Worm (Caenorhabditis elegans) whole organism, L2 larva: ENCODE measurements around the gene ddo-3.
A peak's percentile ranks its signal among the peaks of the same experiment; 100 is the strongest.

Source experiments
- C34F6.9 ChIP-seq: fragments of 150-350 bp; optimal IDR thresholded peaks from 2 replicates; lab custom pipeline; 2014; ENCODE audit warnings: missing biosample characterization, missing genetic modification characterization
- F13H6.1 ChIP-seq: sonication (generic microtip); optimal IDR thresholded peaks from 2 replicates; lab custom pipeline; 2016; ENCODE audit warnings: missing genetic modification characterization, missing compliant biosample characterization
- Y55F3AM.14 ChIP-seq: fragments of 200-800 bp; sonication (Bioruptor generic); optimal IDR thresholded peaks from 2 replicates; lab custom pipeline; 2018; ENCODE audit warnings: mild to moderate bottlenecking, missing genetic modification characterization, missing compliant biosample characterization
- alr-1 ChIP-seq: fragments of 150-350 bp; optimal IDR thresholded peaks from 2 replicates; lab custom pipeline; 2014; ENCODE audit warnings: missing biosample characterization, missing genetic modification characterization
- aly-2 ChIP-seq: fragments of 150-350 bp; optimal IDR thresholded peaks from 2 replicates; lab custom pipeline; 2014; ENCODE audit warnings: missing biosample characterization, missing genetic modification characterization
- ama-1 ChIP-seq: fragments of 150-350 bp; optimal IDR thresholded peaks from 2 replicates; lab custom pipeline; 2018; ENCODE audit warnings: inconsistent platforms
- blmp-1 ChIP-seq: sonication (generic microtip); optimal IDR thresholded peaks from 2 replicates; lab custom pipeline; 2017; ENCODE audit warnings: missing genetic modification characterization, mild to moderate bottlenecking, missing compliant biosample characterization, antibody characterized with exemption, moderate library complexity; ENCODE audit not compliant: insufficient read depth
- ceh-16 ChIP-seq: fragments of 150-350 bp; optimal IDR thresholded peaks from 2 replicates; lab custom pipeline; 2014; ENCODE audit warnings: missing biosample characterization, missing genetic modification characterization
- ceh-82 ChIP-seq: fragments of 150-350 bp; optimal IDR thresholded peaks from 2 replicates; lab custom pipeline; 2014; ENCODE audit warnings: missing biosample characterization, missing genetic modification characterization
- crh-2 ChIP-seq: sonication (generic microtip); optimal IDR thresholded peaks from 2 replicates; lab custom pipeline; 2017; ENCODE audit warnings: missing biosample characterization, missing genetic modification characterization
- dmd-4 ChIP-seq: sonication (generic microtip); optimal IDR thresholded peaks from 2 replicates; lab custom pipeline; 2017; ENCODE audit warnings: missing biosample characterization, missing genetic modification characterization
- egl-27 ChIP-seq: sonication (generic microtip); optimal IDR thresholded peaks from 3 replicates; lab custom pipeline; 2017; ENCODE audit warnings: missing biosample characterization, missing genetic modification reagents, missing genetic modification characterization
- elt-3 ChIP-seq: sonication (generic microtip); optimal IDR thresholded peaks from 2 replicates; lab custom pipeline; 2017; ENCODE audit warnings: missing biosample characterization, missing genetic modification characterization
- fos-1 ChIP-seq: fragments of 150-350 bp; optimal IDR thresholded peaks from 2 replicates; lab custom pipeline; 2014; ENCODE audit warnings: missing biosample characterization, missing genetic modification characterization
- gmeb-1 ChIP-seq: fragments of 150-350 bp; optimal IDR thresholded peaks from 2 replicates; lab custom pipeline; 2014; ENCODE audit warnings: missing biosample characterization, missing genetic modification characterization
- lin-11 ChIP-seq: fragments of 150-350 bp; sonication (generic microtip); optimal IDR thresholded peaks from 2 replicates; lab custom pipeline; 2014; ENCODE audit warnings: missing biosample characterization, missing genetic modification characterization, inconsistent platforms, mixed read lengths
- lin-13 ChIP-seq: fragments of 150-350 bp; optimal IDR thresholded peaks from 2 replicates; lab custom pipeline; 2014; ENCODE audit warnings: missing biosample characterization, missing genetic modification reagents, missing genetic modification characterization
- lin-39 ChIP-seq: fragments of 150-350 bp; optimal IDR thresholded peaks from 2 replicates; lab custom pipeline; 2014; ENCODE audit warnings: missing biosample characterization, missing genetic modification reagents, missing genetic modification characterization
- lsy-2 ChIP-seq, 2 experiments: fragments of 150-350 bp in 1 of 2; sonication (generic microtip) in 1 of 2; optimal IDR thresholded peaks; 2 replicates each; lab custom pipeline; 2014 to 2017; ENCODE audit warnings: missing biosample characterization in 2 of 2, missing genetic modification characterization in 2 of 2
- mab-5 ChIP-seq: fragments of 150-350 bp; optimal IDR thresholded peaks from 2 replicates; lab custom pipeline; 2014; ENCODE audit warnings: missing biosample characterization, missing genetic modification characterization
- mbf-1 ChIP-seq: sonication (generic microtip); optimal IDR thresholded peaks from 2 replicates; lab custom pipeline; 2017; ENCODE audit warnings: missing biosample characterization, missing genetic modification characterization
- mdl-1 ChIP-seq, 2 experiments: fragments of 150-350 bp in 1 of 2; sonication (generic microtip) in 1 of 2; optimal IDR thresholded peaks; 2 replicates each; lab custom pipeline; 2017; ENCODE audit warnings: missing biosample characterization in 2 of 2, missing genetic modification characterization in 2 of 2
- nhr-10 ChIP-seq: sonication (generic microtip); optimal IDR thresholded peaks from 2 replicates; lab custom pipeline; 2017; ENCODE audit warnings: missing biosample characterization, missing genetic modification characterization
- nhr-12 ChIP-seq: fragments of 150-350 bp; optimal IDR thresholded peaks from 2 replicates; lab custom pipeline; 2014; ENCODE audit warnings: missing biosample characterization, missing genetic modification characterization
- nhr-129 ChIP-seq: fragments of 150-350 bp; optimal IDR thresholded peaks from 2 replicates; lab custom pipeline; 2014; ENCODE audit warnings: missing biosample characterization, missing genetic modification characterization
- nhr-21 ChIP-seq: fragments of 150-350 bp; optimal IDR thresholded peaks from 2 replicates; lab custom pipeline; 2014; ENCODE audit warnings: missing biosample characterization, missing genetic modification characterization
- nhr-23 ChIP-seq: fragments of 150-350 bp; optimal IDR thresholded peaks from 2 replicates; lab custom pipeline; 2014; ENCODE audit warnings: missing biosample characterization, missing genetic modification reagents, missing genetic modification characterization
- nhr-237 ChIP-seq: fragments of 150-350 bp; optimal IDR thresholded peaks from 2 replicates; lab custom pipeline; 2014; ENCODE audit warnings: missing biosample characterization, missing genetic modification characterization
- nhr-25 ChIP-seq: fragments of 150-350 bp; sonication (generic microtip); optimal IDR thresholded peaks from 3 replicates; lab custom pipeline; 2014; ENCODE audit warnings: missing biosample characterization, missing genetic modification characterization
- nhr-6 ChIP-seq: fragments of 150-350 bp; optimal IDR thresholded peaks from 2 replicates; lab custom pipeline; 2014; ENCODE audit warnings: missing biosample characterization, missing genetic modification characterization
- nhr-77 ChIP-seq: fragments of 150-350 bp; optimal IDR thresholded peaks from 2 replicates; lab custom pipeline; 2014; ENCODE audit warnings: missing biosample characterization, missing genetic modification characterization
- peb-1 ChIP-seq: fragments of 150-350 bp; optimal IDR thresholded peaks from 2 replicates; lab custom pipeline; 2014; ENCODE audit warnings: missing biosample characterization, missing genetic modification characterization
- sem-4 ChIP-seq: fragments of 150-350 bp; optimal IDR thresholded peaks from 2 replicates; lab custom pipeline; 2014; ENCODE audit warnings: missing biosample characterization, missing genetic modification reagents, missing genetic modification characterization
- sma-9 ChIP-seq, 2 experiments: fragments of 150-350 bp in 1 of 2; sonication (generic microtip) in 1 of 2; optimal IDR thresholded peaks; 2 replicates each; lab custom pipeline; 2014 to 2016; ENCODE audit warnings: missing genetic modification characterization in 2 of 2, mild to moderate bottlenecking in 1 of 2, missing biosample characterization in 1 of 2, missing compliant biosample characterization in 1 of 2, missing genetic modification reagents in 1 of 2, moderate library complexity in 1 of 2
- snpc-4 ChIP-seq: fragments of 150-350 bp; optimal IDR thresholded peaks from 2 replicates; lab custom pipeline; 2014; ENCODE audit warnings: missing biosample characterization, missing genetic modification characterization
- unc-39 ChIP-seq: fragments of 150-350 bp; optimal IDR thresholded peaks from 2 replicates; lab custom pipeline; 2014; ENCODE audit warnings: missing biosample characterization, missing genetic modification characterization
- unc-55 ChIP-seq: fragments of 150-350 bp; sonication (generic microtip); optimal IDR thresholded peaks from 3 replicates; lab custom pipeline; 2014; ENCODE audit warnings: missing biosample characterization, missing genetic modification reagents, missing genetic modification characterization
- unc-62 ChIP-seq: fragments of 150-350 bp; optimal IDR thresholded peaks from 2 replicates; lab custom pipeline; 2014; ENCODE audit warnings: missing biosample characterization, missing genetic modification reagents, missing genetic modification characterization
- zag-1 ChIP-seq: fragments of 150-350 bp; optimal IDR thresholded peaks from 2 replicates; lab custom pipeline; 2014; ENCODE audit warnings: missing biosample characterization, missing genetic modification characterization
- ztf-1 ChIP-seq: fragments of 200-800 bp; sonication (Bioruptor generic); conservative IDR thresholded peaks from 2 replicates; pipeline ENCODE4 v1.3.6; 2022; ENCODE audit warnings: missing genetic modification characterization, missing compliant biosample characterization
- ztf-11 ChIP-seq: sonication (generic microtip); optimal IDR thresholded peaks from 2 replicates; lab custom pipeline; 2017; ENCODE audit warnings: missing biosample characterization, missing genetic modification characterization
- ztf-4 ChIP-seq: fragments of 150-350 bp; optimal IDR thresholded peaks from 2 replicates; lab custom pipeline; 2014; ENCODE audit warnings: missing biosample characterization, missing genetic modification characterization

ddo-3 gene

DNA sequence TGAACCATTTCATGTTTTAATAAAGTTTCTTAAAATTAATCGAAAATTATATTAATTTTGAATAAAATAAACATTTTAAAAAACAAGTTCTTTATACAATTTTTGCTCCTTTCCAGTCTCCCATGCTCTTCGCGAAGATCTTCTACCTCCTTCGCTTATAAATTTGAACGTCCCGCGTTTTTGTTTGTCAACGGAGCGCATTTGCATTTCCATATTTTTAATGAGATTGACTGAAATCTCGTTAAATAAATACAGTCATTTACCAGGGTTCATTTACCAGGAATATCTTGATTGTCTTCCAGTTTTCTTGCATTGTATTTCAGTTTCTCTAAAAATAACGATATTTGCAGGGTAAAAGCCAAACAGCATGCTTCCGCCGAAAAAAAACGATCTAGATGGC is 27.4 kb downstream of the ddo-3 start, which contains the start of gene cmtr-2 (continued):
- TF ChIP-seq dmd-4 (no peak), nhr-21 (tag; lab: Kevin White, UChicago) (peak; percentile 7), lin-13 (GFP tag; lab: Kevin White, UChicago) (peak; percentile 38), elt-3 (tag; lab: Kevin White, UChicago) (no peak), sem-4 (tag; lab: Kevin White, UChicago) (no peak), snpc-4 (tag; lab: Kevin White, UChicago) (no peak), unc-55 (GFP tag; lab: Kevin White, UChicago) (peak; percentile 81), lin-39 (tag; lab: Kevin White, UChicago) (no peak), nhr-12 (tag; lab: Kevin White, UChicago) (no peak), alr-1 (tag; lab: Kevin White, UChicago) (no peak), nhr-6 (no peak), unc-39 (tag; lab: Kevin White, UChicago) (no peak), Y55F3AM.14 (GFP tag; lab: Kevin White, UChicago) (no peak), ztf-4 (tag; lab: Kevin White, UChicago) (no peak), nhr-10 (tag; lab: Kevin White, UChicago) (no peak), mbf-1 (tag; lab: Kevin White, UChicago) (no peak), ama-1 (lab: Kevin White, UChicago) (no peak), aly-2 (tag; lab: Kevin White, UChicago) (no peak), lin-11 (no peak)

DNA sequence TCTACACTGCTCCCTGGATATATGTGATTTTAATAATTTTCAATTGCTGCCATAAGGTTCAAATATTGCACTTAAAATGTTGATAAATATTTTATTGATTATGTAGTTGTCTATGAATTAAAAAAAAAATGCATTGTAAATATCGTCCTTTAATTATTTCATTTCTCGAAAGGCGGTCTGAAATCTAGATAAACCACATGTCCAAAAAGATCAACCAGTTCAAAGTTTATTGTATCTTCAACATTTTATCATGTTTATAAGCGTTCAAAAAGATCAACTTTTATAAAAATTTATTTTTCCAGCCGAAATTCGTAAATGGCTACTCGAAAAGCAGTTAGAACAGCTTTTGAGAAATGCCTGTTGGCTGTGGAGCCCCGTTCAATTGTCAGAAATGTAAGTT is 32.3 kb downstream of the ddo-3 start, which contains the start of gene C13B9.2:
TSS of gene C13B9.2 (plus strand) at position 301 of the 400 bp plus-strand sequence.
- TF ChIP-seq unc-39 (tag; lab: Kevin White, UChicago) (no peak), nhr-25 (tag; lab: Kevin White, UChicago) (no peak), C34F6.9 (tag; lab: Kevin White, UChicago) (no peak), aly-2 (tag; lab: Kevin White, UChicago) (no peak), ztf-1 (no peak), mdl-1 (tag; optimal IDR thresholded peaks at IDR 0.05; lab: Kevin White, UChicago) (no peak), lin-39 (tag; lab: Kevin White, UChicago) (no peak), unc-62 (no peak), lin-13 (GFP tag; lab: Kevin White, UChicago) (no peak), ceh-82 (tag; lab: Kevin White, UChicago) (no peak), nhr-12 (tag; lab: Kevin White, UChicago) (no peak), nhr-77 (tag; lab: Kevin White, UChicago) (no peak), F13H6.1 (no peak), ceh-16 (tag; lab: Kevin White, UChicago) (no peak), lsy-2 (tag; optimal IDR thresholded peaks at IDR 0.05; lab: Kevin White, UChicago) (no peak), nhr-10 (tag; lab: Kevin White, UChicago) (no peak), ztf-11 (tag; lab: Kevin White, UChicago) (no peak), nhr-6 (no peak), ztf-4 (tag; lab: Kevin White, UChicago) (no peak), elt-3 (tag; lab: Kevin White, UChicago) (no peak)

DNA sequence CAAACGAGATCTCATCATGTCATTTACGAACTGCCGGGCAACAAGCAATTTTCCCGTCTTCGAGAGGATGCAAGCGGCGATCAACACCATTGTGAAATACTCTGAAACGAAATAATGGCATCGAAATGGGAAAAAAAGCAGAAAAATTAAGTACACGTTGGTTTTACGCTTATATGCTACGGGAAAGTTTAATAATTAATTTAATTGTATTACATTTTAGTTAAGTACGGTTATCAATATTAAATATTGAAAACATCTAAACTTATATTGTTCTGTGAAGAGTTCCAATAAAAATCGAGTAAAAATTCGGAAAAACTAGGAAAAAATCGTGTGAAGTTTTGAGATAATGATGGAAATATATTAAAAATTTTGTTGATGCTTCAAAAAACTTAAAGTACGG is 37.2 kb downstream of the ddo-3 start, which contains the start of gene copd-1:
TSS of gene copd-1 (minus strand) at position 101 of the 400 bp plus-strand sequence.
- TF ChIP-seq ceh-16 (tag; lab: Kevin White, UChicago): no peak
- no peak for TF ChIP-seq snpc-4 (tag; lab: Kevin White, UChicago)

- no peak for TF ChIP-seq ama-1 (lab: Kevin White, UChicago)
- no peak for TF ChIP-seq egl-27
- peak; percentile 75 for TF ChIP-seq unc-55 (GFP tag; lab: Kevin White, UChicago)
- TF ChIP-seq elt-3 (tag; lab: Kevin White, UChicago): no peak
- no peak for TF ChIP-seq nhr-23 (tag; lab: Kevin White, UChicago)
- TF ChIP-seq alr-1 (tag; lab: Kevin White, UChicago): no peak
- TF ChIP-seq zag-1 (tag; lab: Kevin White, UChicago): no peak
- TF ChIP-seq mbf-1 (tag; lab: Kevin White, UChicago): no peak
- no peak for TF ChIP-seq peb-1 (tag; lab: Kevin White, UChicago)
- TF ChIP-seq nhr-129 (tag; lab: Kevin White, UChicago): no peak
- no peak for TF ChIP-seq mdl-1 (tag; optimal IDR thresholded peaks at IDR 0.05; lab: Kevin White, UChicago)
- no peak for TF ChIP-seq nhr-10 (tag; lab: Kevin White, UChicago)
- TF ChIP-seq mab-5: no peak
- no peak for TF ChIP-seq aly-2 (tag; lab: Kevin White, UChicago)
- TF ChIP-seq lin-11: peak; percentile 27
- peak; percentile 13 for TF ChIP-seq fos-1 (tag; lab: Kevin White, UChicago)
- peak; percentile 6 for TF ChIP-seq lin-13 (GFP tag; lab: Kevin White, UChicago)
- no peak for TF ChIP-seq unc-62
- no peak for TF ChIP-seq ztf-11 (tag; lab: Kevin White, UChicago)
- TF ChIP-seq nhr-77 (tag; lab: Kevin White, UChicago): no peak
- TF ChIP-seq ceh-82 (tag; lab: Kevin White, UChicago): no peak
- TF ChIP-seq blmp-1 (tag; lab: Kevin White, UChicago): no peak
- TF ChIP-seq nhr-12 (tag; lab: Kevin White, UChicago): no peak
- peak; percentile 9 for TF ChIP-seq sma-9 (GFP tag; optimal IDR thresholded peaks at IDR 0.05; lab: Kevin White, UChicago)
- no peak for TF ChIP-seq sma-9 (tag; optimal IDR thresholded peaks at IDR 0.05; lab: Kevin White, UChicago)
- TF ChIP-seq gmeb-1 (tag; lab: Kevin White, UChicago): no peak
- TF ChIP-seq nhr-237 (tag; lab: Kevin White, UChicago): no peak
- TF ChIP-seq lsy-2 (tag; optimal IDR thresholded peaks at IDR 0.05; lab: Kevin White, UChicago): peak in 1 of 2 experiments; percentile 78
- TF ChIP-seq unc-39 (tag; lab: Kevin White, UChicago): no peak
- no peak for TF ChIP-seq nhr-6
- peak; percentile 99 for TF ChIP-seq crh-2 (tag; lab: Kevin White, UChicago)
- no peak for TF ChIP-seq dmd-4
- peak; percentile 10 for TF ChIP-seq nhr-25 (tag; lab: Kevin White, UChicago)
- TF ChIP-seq sem-4 (tag; lab: Kevin White, UChicago): no peak
Measured at ce11 chrIII:6625317-6625716, 37.7 kb downstream of the ddo-3 start.
